In genomic region chr3L:4073755-4074154, dm6 we compare ENCODE assay signal across 1 fruit fly cellular context.
TF ChIP-seq lines count a peak whose summit lies in the region.

Gene Faa (minus strand): TSS chr3L:4073954.

TF ChIP-seq in whole organism, embryonic, 481 proteins besides CTCF, POLR2A, EP300 and RAD21 (continued from another document):
- no peak for TF ChIP-seq lbe (GFP tag; optimal IDR thresholded peaks at IDR 0.05; lab: Kevin White, UChicago)
- no peak for TF ChIP-seq CG4328 (GFP tag; optimal IDR thresholded peaks at IDR 0.05; lab: Kevin White, UChicago)
- no peak for TF ChIP-seq fd102C (GFP tag; optimal IDR thresholded peaks at IDR 0.05; lab: Kevin White, UChicago)
- no peak for TF ChIP-seq zfh2 (GFP tag; optimal IDR thresholded peaks at IDR 0.05; lab: Kevin White, UChicago)
- TF ChIP-seq zen2 (GFP tag; IDR thresholded peaks at IDR 0.05; lab: Robert Waterston, UW; ENCODE audit: partially characterized antibody): 0 out of 3 replicates have a peak, but pooled peaks have one; percentile 22
- no peak for TF ChIP-seq jigr1 (GFP tag; IDR thresholded peaks at IDR 0.05; lab: Robert Waterston, UW)
- TF ChIP-seq Sry-δ (GFP tag; optimal IDR thresholded peaks at IDR 0.05; lab: Kevin White, UChicago): no peak
- TF ChIP-seq inv (GFP tag; IDR thresholded peaks at IDR 0.05; lab: Robert Waterston, UW; ENCODE audit: partially characterized antibody): no peak
- no peak for TF ChIP-seq gcm (GFP tag; optimal IDR thresholded peaks at IDR 0.05; lab: Kevin White, UChicago)
- no peak for TF ChIP-seq Xbp1 (GFP tag; optimal IDR thresholded peaks at IDR 0.05; lab: Kevin White, UChicago)
- TF ChIP-seq croc (GFP tag; conservative IDR thresholded peaks at IDR 0.05; lab: Robert Waterston, UW): no peak
- no peak for TF ChIP-seq wek (GFP tag; optimal IDR thresholded peaks at IDR 0.05; lab: Kevin White, UChicago)
- TF ChIP-seq CG15479 (GFP tag; optimal IDR thresholded peaks at IDR 0.05; lab: Kevin White, UChicago): no peak
- no peak for TF ChIP-seq chn (GFP tag; optimal IDR thresholded peaks at IDR 0.05; lab: Kevin White, UChicago)
- no peak for TF ChIP-seq CG34224 (GFP tag; IDR thresholded peaks at IDR 0.05; lab: Robert Waterston, UW; ENCODE audit: partially characterized antibody)
- peak; percentile 30; the same call in 1 of the 2 replicates for TF ChIP-seq CG13287 (GFP tag; IDR thresholded peaks at IDR 0.05; lab: Robert Waterston, UW; ENCODE audit: partially characterized antibody)
- no peak for TF ChIP-seq eve (GFP tag; optimal IDR thresholded peaks at IDR 0.05; lab: Kevin White, UChicago)
- TF ChIP-seq CG17385 (GFP tag; optimal IDR thresholded peaks at IDR 0.05; lab: Kevin White, UChicago): no peak
- TF ChIP-seq Ets97D (GFP tag; optimal IDR thresholded peaks at IDR 0.05; lab: Kevin White, UChicago): no peak
- no peak for TF ChIP-seq CG1832 (GFP tag; optimal IDR thresholded peaks at IDR 0.05; lab: Kevin White, UChicago)
- TF ChIP-seq C15 (GFP tag; IDR thresholded peaks at IDR 0.05; lab: Robert Waterston, UW): no peak
- no peak for TF ChIP-seq twi (tag; optimal IDR thresholded peaks at IDR 0.05; lab: Kevin White, UChicago)
- no peak for TF ChIP-seq CG31388 (GFP tag; optimal IDR thresholded peaks at IDR 0.05; lab: Kevin White, UChicago)
- no peak for TF ChIP-seq CG8944 (GFP tag; optimal IDR thresholded peaks at IDR 0.05; lab: Kevin White, UChicago)
- no peak for TF ChIP-seq Nf-YC (tag; optimal IDR thresholded peaks at IDR 0.05; lab: Kevin White, UChicago)
- TF ChIP-seq CG6854 (GFP tag; optimal IDR thresholded peaks at IDR 0.05; lab: Kevin White, UChicago): no peak
- TF ChIP-seq CG8290 (GFP tag; optimal IDR thresholded peaks at IDR 0.05; lab: Kevin White, UChicago): no peak
- TF ChIP-seq CG8290 (tag; optimal IDR thresholded peaks at IDR 0.05; lab: Kevin White, UChicago): peak in 1 of 2 experiments; percentile 17
- no peak for TF ChIP-seq ind (GFP tag; optimal IDR thresholded peaks at IDR 0.05; lab: Kevin White, UChicago)
